Fruit fly (Drosophila melanogaster) whole organism, embryonic: ENCODE results near the gene CG6356.

Experiments used
- Atf-2 ChIP-seq: fragments of 200-800 bp; sonication (Bioruptor generic); optimal IDR thresholded peaks from 2 replicates; lab custom pipeline; 2016; ENCODE audit warnings: missing biosample characterization, missing genetic modification characterization
- Awh ChIP-seq: fragments of 200-800 bp; sonication (Bioruptor generic); IDR thresholded peaks from 2 replicates; pipeline ENCODE4, ENCODE4 v1.3.6; 2022; ENCODE audit warnings: missing biosample characterization, missing genetic modification characterization
- B-H1 ChIP-seq: fragments of 200-800 bp; sonication (Bioruptor generic); IDR thresholded peaks from 3 replicates; pipeline ENCODE4 v1.3.6; 2022; ENCODE audit warnings: missing biosample characterization, missing genetic modification characterization
- B-H2 ChIP-seq: fragments of 200-800 bp; sonication (Bioruptor generic); optimal IDR thresholded peaks from 2 replicates; lab custom pipeline; 2018; ENCODE audit warnings: missing biosample characterization, mild to moderate bottlenecking, missing genetic modification characterization
- BtbVII ChIP-seq: fragments of 200-800 bp; sonication (Bioruptor generic); optimal IDR thresholded peaks from 3 replicates; lab custom pipeline; 2017; ENCODE audit warnings: missing biosample characterization, mild to moderate bottlenecking, missing genetic modification characterization
- CG10209 ChIP-seq: fragments of 200-800 bp; sonication (Bioruptor generic); optimal IDR thresholded peaks from 3 replicates; lab custom pipeline; 2017; ENCODE audit warnings: missing biosample characterization, mild to moderate bottlenecking, missing genetic modification characterization, missing genetic modification reagents
- CG1024 ChIP-seq: fragments of 200-800 bp; sonication (Bioruptor generic); IDR thresholded peaks from 2 replicates; pipeline ENCODE4 v1.3.6; 2022; ENCODE audit warnings: missing biosample characterization, missing genetic modification characterization
- CG10959 ChIP-seq: fragments of 200-800 bp; sonication (Bioruptor generic); IDR thresholded peaks from 2 replicates; pipeline ENCODE4 v1.3.6; 2022; ENCODE audit warnings: missing biosample characterization, missing genetic modification characterization
- CG11247 ChIP-seq: fragments of 200-800 bp; sonication (Bioruptor generic); IDR thresholded peaks from 2 replicates; pipeline ENCODE4 v1.3.6; 2022; ENCODE audit warnings: missing biosample characterization, missing genetic modification characterization
- CG12104 ChIP-seq: fragments of 200-800 bp; sonication (Bioruptor generic); optimal IDR thresholded peaks from 3 replicates; lab custom pipeline; 2016; ENCODE audit warnings: missing biosample characterization, missing genetic modification characterization
- CG16815 ChIP-seq: fragments of 200-800 bp; sonication (Bioruptor generic); optimal IDR thresholded peaks from 3 replicates; lab custom pipeline; 2017; ENCODE audit warnings: missing biosample characterization, mild to moderate bottlenecking, missing genetic modification characterization
- CG17385 ChIP-seq: fragments of 200-800 bp; sonication (Bioruptor generic); optimal IDR thresholded peaks from 3 replicates; lab custom pipeline; 2018; ENCODE audit warnings: missing biosample characterization, mild to moderate bottlenecking, missing genetic modification characterization
- CG17829 ChIP-seq: fragments of 200-800 bp; optimal IDR thresholded peaks from 2 replicates; lab custom pipeline; 2019; ENCODE audit warnings: missing biosample characterization, mild to moderate bottlenecking, missing genetic modification characterization, moderate library complexity
- CG31365 ChIP-seq: fragments of 200-800 bp; sonication (Bioruptor generic); optimal IDR thresholded peaks from 2 replicates; lab custom pipeline; 2018; ENCODE audit warnings: missing biosample characterization, mild to moderate bottlenecking, missing genetic modification characterization
- CG32767 ChIP-seq: fragments of 200-800 bp; sonication (Bioruptor generic); IDR thresholded peaks from 2 replicates; pipeline ENCODE4 v1.3.6; 2022; ENCODE audit warnings: missing biosample characterization, missing genetic modification characterization
- CG33213 ChIP-seq: fragments of 200-800 bp; sonication (Bioruptor generic); optimal IDR thresholded peaks from 3 replicates; lab custom pipeline; 2016; ENCODE audit warnings: missing biosample characterization, missing genetic modification characterization
- CG3407 ChIP-seq: fragments of 200-800 bp; sonication (Bioruptor generic); optimal IDR thresholded peaks from 2 replicates; lab custom pipeline; 2018; ENCODE audit warnings: missing biosample characterization, mild to moderate bottlenecking, missing genetic modification characterization
- CG6689 ChIP-seq: fragments of 200-800 bp; sonication (Bioruptor generic); IDR thresholded peaks from 2 replicates; pipeline ENCODE4 v1.3.6; 2022; ENCODE audit warnings: missing biosample characterization, missing genetic modification characterization
- CG6854 ChIP-seq: fragments of 200-800 bp; sonication (Bioruptor generic); optimal IDR thresholded peaks from 3 replicates; lab custom pipeline; 2017; ENCODE audit warnings: missing biosample characterization, mild to moderate bottlenecking, missing genetic modification characterization
- CG8089 ChIP-seq: fragments of 200-800 bp; sonication (Bioruptor generic); optimal IDR thresholded peaks from 3 replicates; lab custom pipeline; 2016; ENCODE audit warnings: missing biosample characterization, missing genetic modification characterization
- Gsc ChIP-seq: fragments of 200-800 bp; sonication (Bioruptor generic); IDR thresholded peaks from 2 replicates; pipeline ENCODE4 v1.3.6; 2022; ENCODE audit warnings: missing biosample characterization, missing genetic modification characterization
- H2.0 ChIP-seq: fragments of 200-800 bp; sonication (Bioruptor generic); IDR thresholded peaks from 2 replicates; pipeline ENCODE4 v1.3.6; 2022; ENCODE audit warnings: missing biosample characterization, missing genetic modification characterization
- HHEX ChIP-seq: fragments of 200-800 bp; sonication (Bioruptor generic); optimal IDR thresholded peaks from 3 replicates; lab custom pipeline; 2017; ENCODE audit warnings: missing biosample characterization, mild to moderate bottlenecking, missing genetic modification characterization, missing genetic modification reagents
- MESR4 ChIP-seq: fragments of 200-800 bp; sonication (Bioruptor generic); optimal IDR thresholded peaks from 2 replicates; lab custom pipeline; 2018; ENCODE audit warnings: missing biosample characterization, mild to moderate bottlenecking, missing genetic modification characterization, moderate library complexity
- Oaz ChIP-seq: fragments of 200-800 bp; sonication (Bioruptor generic); IDR thresholded peaks from 2 replicates; pipeline ENCODE4 v1.3.6; 2022; ENCODE audit warnings: missing biosample characterization, missing genetic modification characterization
- Ssrp ChIP-seq: fragments of 200-800 bp; sonication (Bioruptor generic); optimal IDR thresholded peaks from 2 replicates; lab custom pipeline; 2018; ENCODE audit warnings: missing biosample characterization, mild to moderate bottlenecking, missing genetic modification characterization, moderate library complexity
- abd-A ChIP-seq: fragments of 200-800 bp; sonication (Bioruptor generic); optimal IDR thresholded peaks from 3 replicates; lab custom pipeline; 2019; ENCODE audit warnings: missing biosample characterization, mild to moderate bottlenecking, missing genetic modification characterization, moderate library complexity
- ap ChIP-seq: fragments of 200-800 bp; sonication (Bioruptor generic); IDR thresholded peaks from 2 replicates; pipeline ENCODE4 v1.3.6; 2022; ENCODE audit warnings: missing biosample characterization, missing genetic modification characterization
- ato ChIP-seq: fragments of 200-800 bp; sonication (Bioruptor generic); IDR thresholded peaks from 2 replicates; pipeline ENCODE4 v1.3.6; 2022; ENCODE audit warnings: missing biosample characterization, missing genetic modification characterization; ENCODE audit not compliant: partially characterized antibody
- bowl ChIP-seq: fragments of 200-800 bp; sonication (Bioruptor generic); IDR thresholded peaks from 2 replicates; pipeline ENCODE4 v1.3.6; 2022; ENCODE audit warnings: missing biosample characterization, missing genetic modification characterization
- bsh ChIP-seq, 2 experiments: fragments of 200-800 bp; sonication (Bioruptor generic); optimal IDR thresholded peaks; 2 replicates each; lab custom pipeline; 2017 to 2018; ENCODE audit warnings: mild to moderate bottlenecking in 2 of 2, missing biosample characterization in 2 of 2, missing genetic modification characterization in 2 of 2, moderate library complexity in 1 of 2
- cas ChIP-seq: fragments of 200-800 bp; sonication (Bioruptor generic); IDR thresholded peaks from 2 replicates; pipeline ENCODE4 v1.3.6; 2022; ENCODE audit warnings: missing biosample characterization, missing genetic modification characterization
- chif ChIP-seq, 2 experiments: fragments of 200-800 bp; sonication (Bioruptor generic); optimal IDR thresholded peaks; 3 replicates each; lab custom pipeline; 2016; ENCODE audit warnings: missing biosample characterization in 2 of 2, missing genetic modification characterization in 2 of 2
- chn ChIP-seq: fragments of 200-800 bp; sonication (Bioruptor generic); optimal IDR thresholded peaks from 2 replicates; lab custom pipeline; 2016; ENCODE audit warnings: missing biosample characterization, missing genetic modification characterization
- crc ChIP-seq: fragments of 200-800 bp; sonication (Bioruptor generic); optimal IDR thresholded peaks from 2 replicates; lab custom pipeline; 2016; ENCODE audit warnings: missing biosample characterization, missing genetic modification characterization
- croc ChIP-seq: fragments of 200-800 bp; sonication (Bioruptor generic); conservative IDR thresholded peaks from 3 replicates; pipeline ENCODE4 v1.3.6; 2022; ENCODE audit warnings: missing biosample characterization, missing genetic modification characterization
- da ChIP-seq: fragments of 200-800 bp; sonication (Bioruptor generic); optimal IDR thresholded peaks from 2 replicates; lab custom pipeline; 2016; ENCODE audit warnings: missing biosample characterization, missing genetic modification characterization
- dmrt11E ChIP-seq: fragments of 200-800 bp; sonication (Bioruptor generic); optimal IDR thresholded peaks from 3 replicates; lab custom pipeline; 2018; ENCODE audit warnings: missing biosample characterization, mild to moderate bottlenecking, missing genetic modification characterization, moderate library complexity
- esg ChIP-seq: fragments of 200-800 bp; sonication (Bioruptor generic); conservative IDR thresholded peaks from 2 replicates; pipeline ENCODE4 v1.3.6; 2022; ENCODE audit warnings: missing biosample characterization, missing genetic modification characterization
- eve ChIP-seq, 2 experiments: fragments of >200 bp; optimal IDR thresholded peaks; 2 replicates each; lab custom pipeline; 2017; ENCODE audit warnings: missing biosample characterization in 2 of 2, missing genetic modification characterization in 2 of 2
- gsb ChIP-seq: fragments of 200-800 bp; sonication (Bioruptor generic); IDR thresholded peaks from 2 replicates; pipeline ENCODE4 v1.3.6; 2022; ENCODE audit warnings: missing biosample characterization, missing genetic modification characterization
- gt ChIP-seq: fragments of 200-800 bp; sonication (Bioruptor generic); IDR thresholded peaks from 2 replicates; pipeline ENCODE4 v1.3.6; 2022; ENCODE audit warnings: missing biosample characterization, missing genetic modification characterization
- h ChIP-seq: fragments of >200 bp; optimal IDR thresholded peaks from 2 replicates; lab custom pipeline; 2017
- maf-S ChIP-seq: fragments of 200-800 bp; sonication (Bioruptor generic); optimal IDR thresholded peaks from 2 replicates; lab custom pipeline; 2016; ENCODE audit warnings: missing biosample characterization, missing genetic modification characterization
- pho ChIP-seq: fragments of 200-800 bp; sonication (Bioruptor generic); optimal IDR thresholded peaks from 2 replicates; lab custom pipeline; 2016; ENCODE audit warnings: missing biosample characterization, missing genetic modification characterization
- ro ChIP-seq: fragments of 200-800 bp; sonication (Bioruptor generic); IDR thresholded peaks from 2 replicates; pipeline ENCODE4 v1.3.6; 2022; ENCODE audit warnings: missing biosample characterization, missing genetic modification characterization
- row ChIP-seq: fragments of 200-800 bp; sonication (Bioruptor generic); IDR thresholded peaks from 3 replicates; pipeline ENCODE4 v1.3.6; 2022; ENCODE audit warnings: missing biosample characterization, missing genetic modification characterization
- seq ChIP-seq: fragments of 200-800 bp; sonication (Bioruptor generic); IDR thresholded peaks from 2 replicates; pipeline ENCODE4 v1.3.6; 2022; ENCODE audit warnings: missing biosample characterization, missing genetic modification characterization
- shn ChIP-seq: fragments of 200-800 bp; sonication (Bioruptor generic); optimal IDR thresholded peaks from 3 replicates; lab custom pipeline; 2016; ENCODE audit warnings: missing biosample characterization, missing genetic modification characterization
- sim ChIP-seq: fragments of 200-800 bp; sonication (Bioruptor generic); IDR thresholded peaks from 2 replicates; pipeline ENCODE4 v1.3.6; 2022; ENCODE audit warnings: missing biosample characterization, missing genetic modification characterization
- vfl ChIP-seq: fragments of 200-800 bp; sonication (Bioruptor generic); optimal IDR thresholded peaks from 2 replicates; lab custom pipeline; 2016; ENCODE audit warnings: missing biosample characterization, missing genetic modification characterization

Gene CG6356

dm6 chr3R:24289768-24290349 lies 6.1 kb downstream of the CG6356 start, which contains the start of the genes CG34290 and Uck (continued):
- peak; percentile 84 for TF ChIP-seq CG17385 (GFP tag; lab: Kevin White, UChicago)
- TF ChIP-seq dmrt11E (tag; lab: Kevin White, UChicago) = peak; percentile 33
- TF ChIP-seq esg (GFP tag; lab: Robert Waterston, UW) = no peak
- TF ChIP-seq CG1024 (GFP tag; lab: Robert Waterston, UW) = no peak
- peak; percentile 77 for TF ChIP-seq MESR4
- peak; percentile 72 for TF ChIP-seq CG17829 (tag; lab: Kevin White, UChicago)
- peak; percentile 69 for TF ChIP-seq crc (GFP tag; lab: Kevin White, UChicago)
- TF ChIP-seq chn (GFP tag; lab: Kevin White, UChicago) = peak; percentile 47
- TF ChIP-seq BtbVII (GFP tag; lab: Kevin White, UChicago) = peak; percentile 76
- peak; percentile 92 for TF ChIP-seq CG33213
- no peak for TF ChIP-seq bowl (GFP tag; lab: Robert Waterston, UW)
- TF ChIP-seq croc (GFP tag; lab: Robert Waterston, UW) = no peak
- peak; percentile 54 for TF ChIP-seq maf-S (GFP tag; lab: Kevin White, UChicago)
- 0 out of 2 replicates have a peak, but pooled peaks have one; percentile 12 for TF ChIP-seq cas (GFP tag; lab: Robert Waterston, UW)
- no peak for TF ChIP-seq h (lab: Kevin White, UChicago)
- peak; percentile 82 for TF ChIP-seq HHEX (GFP tag; lab: Kevin White, UChicago)
- TF ChIP-seq vfl (GFP tag; lab: Kevin White, UChicago) = peak; percentile 16
- no peak for TF ChIP-seq Awh (GFP tag; lab: Robert Waterston, UW)
- peak; percentile 63 for TF ChIP-seq pho
- TF ChIP-seq B-H2 (GFP tag; lab: Kevin White, UChicago) = peak; percentile 89
- peak in 1 of 2 experiments; percentile 61 for TF ChIP-seq bsh (GFP tag; optimal IDR thresholded peaks at IDR 0.05; lab: Kevin White, UChicago)
- TF ChIP-seq CG3407 (GFP tag; lab: Kevin White, UChicago) = peak; percentile 58
- peak; percentile 53 for TF ChIP-seq CG6689
- peak; percentile 61 for TF ChIP-seq gsb (GFP tag; lab: Robert Waterston, UW)
- TF ChIP-seq ato = peak; percentile 66; the same call in 1 of the 2 replicates
- peak; percentile 67 for TF ChIP-seq CG8089 (GFP tag; lab: Kevin White, UChicago)
- no peak for TF ChIP-seq Gsc (GFP tag; lab: Robert Waterston, UW)
- TF ChIP-seq CG31365 = peak; percentile 65
- TF ChIP-seq B-H1 = peak; percentile 35; the same call in 1 of the 3 replicates
- peak; percentile 45 for TF ChIP-seq ap (GFP tag; lab: Robert Waterston, UW)
- TF ChIP-seq CG11247 (GFP tag; lab: Robert Waterston, UW) = peak; percentile 79
- TF ChIP-seq Atf-2 = peak; percentile 65
- no peak for TF ChIP-seq eve (GFP tag; optimal IDR thresholded peaks at IDR 0.05; lab: Kevin White, UChicago)
- TF ChIP-seq sim (GFP tag; lab: Robert Waterston, UW) = 0 out of 2 replicates have a peak, but pooled peaks have one; percentile 28
- TF ChIP-seq abd-A (tag; lab: Kevin White, UChicago) = no peak
- 0 out of 2 replicates have a peak, but pooled peaks have one; percentile 18 for TF ChIP-seq CG32767 (GFP tag; lab: Robert Waterston, UW)
- peak; percentile 79 for TF ChIP-seq CG10209 (GFP tag; lab: Kevin White, UChicago)
- peak; percentile 81 for TF ChIP-seq CG12104
- TF ChIP-seq gt (GFP tag; lab: Robert Waterston, UW) = no peak
- TF ChIP-seq chif (GFP tag; optimal IDR thresholded peaks at IDR 0.05; lab: Kevin White, UChicago) = peak; percentile 53 to 77
- TF ChIP-seq shn = peak; percentile 68
- TF ChIP-seq Oaz (GFP tag; lab: Robert Waterston, UW) = peak; percentile 51; the same call in 1 of the 2 replicates
- peak; percentile 4 for TF ChIP-seq CG16815 (GFP tag; lab: Kevin White, UChicago)
- TF ChIP-seq CG6854 (GFP tag; lab: Kevin White, UChicago) = peak; percentile 84
- TF ChIP-seq da (GFP tag; lab: Kevin White, UChicago) = peak; percentile 52
- TF ChIP-seq CG10959 = peak; percentile 30; the same call in 1 of the 2 replicates
- TF ChIP-seq row (GFP tag; lab: Robert Waterston, UW) = peak; percentile 52; the same call in 2 of the 3 replicates
- peak; percentile 32 for TF ChIP-seq Ssrp
- TF ChIP-seq H2.0 (GFP tag; lab: Robert Waterston, UW) = peak; percentile 56
- TF ChIP-seq seq (GFP tag; lab: Robert Waterston, UW) = 0 out of 2 replicates have a peak, but pooled peaks have one; percentile 23
- TF ChIP-seq ro = no peak
